Worm (Caenorhabditis elegans): ENCODE measurements around the gene gly-14.

DNA sequence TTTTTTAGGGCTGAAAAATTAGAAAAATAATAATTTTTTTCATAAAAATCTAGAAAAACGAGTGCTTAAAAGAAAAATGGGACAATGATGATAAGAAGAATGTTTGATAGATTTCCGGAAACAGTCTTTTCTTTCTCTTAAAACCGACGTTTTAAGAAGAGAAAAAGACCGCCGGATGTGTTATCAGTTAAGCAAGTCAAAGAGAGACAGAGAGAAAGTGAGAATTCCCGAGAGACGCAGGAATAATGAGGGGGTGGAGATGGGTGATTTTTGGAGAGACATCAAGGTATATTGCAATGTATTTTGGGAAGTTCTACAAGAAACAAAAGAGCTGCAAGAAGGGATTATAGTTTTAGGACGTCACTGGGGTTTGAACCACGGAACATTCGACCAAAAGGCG, 17.5 kb downstream of the gly-14 start, which contains the start of gene C34C12.9:
- TF ChIP-seq med-1 (GFP tag; optimal IDR thresholded peaks at IDR 0.05; ENCODE audit: insufficient read depth) (no peak), ztf-23 (GFP tag; IDR thresholded peaks at IDR 0.05) (no peak), flt-1 (GFP tag; IDR thresholded peaks at IDR 0.05) (no peak), klf-2 (GFP tag; conservative IDR thresholded peaks at IDR 0.05) (no peak)

Measured in whole organism, midembryonic.